Worm (Caenorhabditis elegans) whole organism, L2 larva: ENCODE results near the gene mrpl-44.
A peak's percentile ranks its signal among the peaks of the same experiment; 100 is the strongest.

ENCODE experiments used
- C34F6.9 ChIP-seq: fragments of 150-350 bp; optimal IDR thresholded peaks from 2 replicates; lab custom pipeline; 2014; ENCODE audit warnings: missing biosample characterization, missing genetic modification characterization
- F13H6.1 ChIP-seq: sonication (generic microtip); optimal IDR thresholded peaks from 2 replicates; lab custom pipeline; 2016; ENCODE audit warnings: missing genetic modification characterization, missing compliant biosample characterization
- R02D3.7 ChIP-seq: fragments of 150-350 bp; optimal IDR thresholded peaks from 2 replicates; lab custom pipeline; 2014; ENCODE audit warnings: missing biosample characterization, missing genetic modification characterization
- Y55F3AM.14 ChIP-seq: fragments of 200-800 bp; sonication (Bioruptor generic); optimal IDR thresholded peaks from 2 replicates; lab custom pipeline; 2018; ENCODE audit warnings: mild to moderate bottlenecking, missing genetic modification characterization, missing compliant biosample characterization
- ZK546.5 ChIP-seq: sonication (generic microtip); optimal IDR thresholded peaks from 2 replicates; lab custom pipeline; 2017; ENCODE audit warnings: missing biosample characterization, missing genetic modification characterization
- alr-1 ChIP-seq: fragments of 150-350 bp; optimal IDR thresholded peaks from 2 replicates; lab custom pipeline; 2014; ENCODE audit warnings: missing biosample characterization, missing genetic modification characterization
- aly-2 ChIP-seq: fragments of 150-350 bp; optimal IDR thresholded peaks from 2 replicates; lab custom pipeline; 2014; ENCODE audit warnings: missing biosample characterization, missing genetic modification characterization
- ama-1 ChIP-seq: fragments of 150-350 bp; optimal IDR thresholded peaks from 2 replicates; lab custom pipeline; 2018; ENCODE audit warnings: inconsistent platforms
- blmp-1 ChIP-seq: sonication (generic microtip); optimal IDR thresholded peaks from 2 replicates; lab custom pipeline; 2017; ENCODE audit warnings: missing genetic modification characterization, mild to moderate bottlenecking, missing compliant biosample characterization, antibody characterized with exemption, moderate library complexity; ENCODE audit not compliant: insufficient read depth
- ceh-16 ChIP-seq: fragments of 150-350 bp; optimal IDR thresholded peaks from 2 replicates; lab custom pipeline; 2014; ENCODE audit warnings: missing biosample characterization, missing genetic modification characterization
- ceh-82 ChIP-seq: fragments of 150-350 bp; optimal IDR thresholded peaks from 2 replicates; lab custom pipeline; 2014; ENCODE audit warnings: missing biosample characterization, missing genetic modification characterization
- crh-2 ChIP-seq: sonication (generic microtip); optimal IDR thresholded peaks from 2 replicates; lab custom pipeline; 2017; ENCODE audit warnings: missing biosample characterization, missing genetic modification characterization
- dmd-4 ChIP-seq: sonication (generic microtip); optimal IDR thresholded peaks from 2 replicates; lab custom pipeline; 2017; ENCODE audit warnings: missing biosample characterization, missing genetic modification characterization
- egl-27 ChIP-seq: sonication (generic microtip); optimal IDR thresholded peaks from 3 replicates; lab custom pipeline; 2017; ENCODE audit warnings: missing biosample characterization, missing genetic modification reagents, missing genetic modification characterization
- elt-1 ChIP-seq: fragments of 150-350 bp; optimal IDR thresholded peaks from 2 replicates; lab custom pipeline; 2014; ENCODE audit warnings: missing biosample characterization, missing genetic modification characterization
- elt-3 ChIP-seq: sonication (generic microtip); optimal IDR thresholded peaks from 2 replicates; lab custom pipeline; 2017; ENCODE audit warnings: missing biosample characterization, missing genetic modification characterization
- fos-1 ChIP-seq: fragments of 150-350 bp; optimal IDR thresholded peaks from 2 replicates; lab custom pipeline; 2014; ENCODE audit warnings: missing biosample characterization, missing genetic modification characterization
- gmeb-1 ChIP-seq: fragments of 150-350 bp; optimal IDR thresholded peaks from 2 replicates; lab custom pipeline; 2014; ENCODE audit warnings: missing biosample characterization, missing genetic modification characterization
- lin-11 ChIP-seq: fragments of 150-350 bp; sonication (generic microtip); optimal IDR thresholded peaks from 2 replicates; lab custom pipeline; 2014; ENCODE audit warnings: missing biosample characterization, missing genetic modification characterization, inconsistent platforms, mixed read lengths
- lin-13 ChIP-seq: fragments of 150-350 bp; optimal IDR thresholded peaks from 2 replicates; lab custom pipeline; 2014; ENCODE audit warnings: missing biosample characterization, missing genetic modification reagents, missing genetic modification characterization
- lin-39 ChIP-seq: fragments of 150-350 bp; optimal IDR thresholded peaks from 2 replicates; lab custom pipeline; 2014; ENCODE audit warnings: missing biosample characterization, missing genetic modification reagents, missing genetic modification characterization
- lsy-2 ChIP-seq, 2 experiments: fragments of 150-350 bp in 1 of 2; sonication (generic microtip) in 1 of 2; optimal IDR thresholded peaks; 2 replicates each; lab custom pipeline; 2014 to 2017; ENCODE audit warnings: missing biosample characterization in 2 of 2, missing genetic modification characterization in 2 of 2
- mab-5 ChIP-seq: fragments of 150-350 bp; optimal IDR thresholded peaks from 2 replicates; lab custom pipeline; 2014; ENCODE audit warnings: missing biosample characterization, missing genetic modification characterization
- mbf-1 ChIP-seq: sonication (generic microtip); optimal IDR thresholded peaks from 2 replicates; lab custom pipeline; 2017; ENCODE audit warnings: missing biosample characterization, missing genetic modification characterization
- mdl-1 ChIP-seq, 2 experiments: fragments of 150-350 bp in 1 of 2; sonication (generic microtip) in 1 of 2; optimal IDR thresholded peaks; 2 replicates each; lab custom pipeline; 2017; ENCODE audit warnings: missing biosample characterization in 2 of 2, missing genetic modification characterization in 2 of 2
- nhr-10 ChIP-seq: sonication (generic microtip); optimal IDR thresholded peaks from 2 replicates; lab custom pipeline; 2017; ENCODE audit warnings: missing biosample characterization, missing genetic modification characterization
- nhr-11 ChIP-seq: fragments of 150-350 bp; optimal IDR thresholded peaks from 2 replicates; lab custom pipeline; 2014; ENCODE audit warnings: missing biosample characterization, missing genetic modification characterization
- nhr-12 ChIP-seq: fragments of 150-350 bp; optimal IDR thresholded peaks from 2 replicates; lab custom pipeline; 2014; ENCODE audit warnings: missing biosample characterization, missing genetic modification characterization
- nhr-129 ChIP-seq: fragments of 150-350 bp; optimal IDR thresholded peaks from 2 replicates; lab custom pipeline; 2014; ENCODE audit warnings: missing biosample characterization, missing genetic modification characterization
- nhr-21 ChIP-seq: fragments of 150-350 bp; optimal IDR thresholded peaks from 2 replicates; lab custom pipeline; 2014; ENCODE audit warnings: missing biosample characterization, missing genetic modification characterization
- nhr-23 ChIP-seq: fragments of 150-350 bp; optimal IDR thresholded peaks from 2 replicates; lab custom pipeline; 2014; ENCODE audit warnings: missing biosample characterization, missing genetic modification reagents, missing genetic modification characterization
- nhr-237 ChIP-seq: fragments of 150-350 bp; optimal IDR thresholded peaks from 2 replicates; lab custom pipeline; 2014; ENCODE audit warnings: missing biosample characterization, missing genetic modification characterization
- nhr-25 ChIP-seq: fragments of 150-350 bp; sonication (generic microtip); optimal IDR thresholded peaks from 3 replicates; lab custom pipeline; 2014; ENCODE audit warnings: missing biosample characterization, missing genetic modification characterization
- nhr-6 ChIP-seq: fragments of 150-350 bp; optimal IDR thresholded peaks from 2 replicates; lab custom pipeline; 2014; ENCODE audit warnings: missing biosample characterization, missing genetic modification characterization
- nhr-77 ChIP-seq: fragments of 150-350 bp; optimal IDR thresholded peaks from 2 replicates; lab custom pipeline; 2014; ENCODE audit warnings: missing biosample characterization, missing genetic modification characterization
- peb-1 ChIP-seq: fragments of 150-350 bp; optimal IDR thresholded peaks from 2 replicates; lab custom pipeline; 2014; ENCODE audit warnings: missing biosample characterization, missing genetic modification characterization
- sem-4 ChIP-seq: fragments of 150-350 bp; optimal IDR thresholded peaks from 2 replicates; lab custom pipeline; 2014; ENCODE audit warnings: missing biosample characterization, missing genetic modification reagents, missing genetic modification characterization
- skn-1 ChIP-seq: sonication (generic microtip); optimal IDR thresholded peaks from 2 replicates; lab custom pipeline; 2017; ENCODE audit warnings: missing biosample characterization, missing genetic modification characterization
- sma-3 ChIP-seq: sonication (generic microtip); optimal IDR thresholded peaks from 2 replicates; lab custom pipeline; 2016; ENCODE audit warnings: missing genetic modification reagents, missing genetic modification characterization, missing compliant biosample characterization
- sma-9 ChIP-seq, 2 experiments: fragments of 150-350 bp in 1 of 2; sonication (generic microtip) in 1 of 2; optimal IDR thresholded peaks; 2 replicates each; lab custom pipeline; 2014 to 2016; ENCODE audit warnings: missing genetic modification characterization in 2 of 2, mild to moderate bottlenecking in 1 of 2, missing biosample characterization in 1 of 2, missing compliant biosample characterization in 1 of 2, missing genetic modification reagents in 1 of 2, moderate library complexity in 1 of 2
- snpc-4 ChIP-seq: fragments of 150-350 bp; optimal IDR thresholded peaks from 2 replicates; lab custom pipeline; 2014; ENCODE audit warnings: missing biosample characterization, missing genetic modification characterization
- unc-39 ChIP-seq: fragments of 150-350 bp; optimal IDR thresholded peaks from 2 replicates; lab custom pipeline; 2014; ENCODE audit warnings: missing biosample characterization, missing genetic modification characterization
- unc-55 ChIP-seq: fragments of 150-350 bp; sonication (generic microtip); optimal IDR thresholded peaks from 3 replicates; lab custom pipeline; 2014; ENCODE audit warnings: missing biosample characterization, missing genetic modification reagents, missing genetic modification characterization
- unc-62 ChIP-seq: fragments of 150-350 bp; optimal IDR thresholded peaks from 2 replicates; lab custom pipeline; 2014; ENCODE audit warnings: missing biosample characterization, missing genetic modification reagents, missing genetic modification characterization
- zag-1 ChIP-seq: fragments of 150-350 bp; optimal IDR thresholded peaks from 2 replicates; lab custom pipeline; 2014; ENCODE audit warnings: missing biosample characterization, missing genetic modification characterization
- ztf-1 ChIP-seq: fragments of 200-800 bp; sonication (Bioruptor generic); conservative IDR thresholded peaks from 2 replicates; pipeline ENCODE4 v1.3.6; 2022; ENCODE audit warnings: missing genetic modification characterization, missing compliant biosample characterization
- ztf-11 ChIP-seq: sonication (generic microtip); optimal IDR thresholded peaks from 2 replicates; lab custom pipeline; 2017; ENCODE audit warnings: missing biosample characterization, missing genetic modification characterization
- ztf-4 ChIP-seq: fragments of 150-350 bp; optimal IDR thresholded peaks from 2 replicates; lab custom pipeline; 2014; ENCODE audit warnings: missing biosample characterization, missing genetic modification characterization

Gene mrpl-44

DNA sequence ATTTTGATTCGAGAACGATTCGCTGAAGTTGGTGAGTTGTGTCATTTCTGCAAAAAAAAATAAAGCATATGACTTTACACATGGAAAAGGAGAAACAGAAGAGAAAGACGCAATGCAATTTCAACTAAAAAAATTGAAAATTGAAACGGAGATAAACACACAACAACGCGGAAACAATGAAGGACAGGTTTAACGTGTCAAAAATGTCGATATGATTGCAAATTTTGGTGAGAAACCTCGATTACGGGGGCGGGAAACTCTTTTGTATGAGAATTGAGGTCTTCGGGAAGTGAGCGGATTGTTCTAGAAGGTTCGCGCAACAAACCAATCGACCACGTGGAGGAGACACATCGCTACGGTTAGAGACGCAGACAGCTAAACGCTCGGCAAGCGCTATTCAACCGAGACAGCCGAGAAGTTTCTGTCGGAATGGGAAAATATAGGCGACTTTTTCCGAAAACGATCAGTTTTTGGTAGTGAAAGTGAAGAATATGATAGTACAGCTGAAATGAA, 35.4 kb downstream of the mrpl-44 start, which contains the start of gene R107.5:
Gene R107.5 (minus strand): TSS at position 51 of the 513 bp plus-strand sequence.
- no peak for TF ChIP-seq unc-39
- TF ChIP-seq fos-1 (tag; lab: Kevin White, UChicago) = peak; percentile 91
- peak; percentile 98 for TF ChIP-seq sma-3 (GFP tag; lab: Kevin White, UChicago)
- TF ChIP-seq aly-2 (tag; lab: Kevin White, UChicago) = no peak
- TF ChIP-seq dmd-4 = no peak
- TF ChIP-seq peb-1 (tag; lab: Kevin White, UChicago) = no peak
- TF ChIP-seq F13H6.1 (tag; lab: Kevin White, UChicago) = peak; percentile 95
- TF ChIP-seq C34F6.9 = peak; percentile 97
- peak; percentile 80 to 92 for TF ChIP-seq lsy-2 (tag; optimal IDR thresholded peaks at IDR 0.05; lab: Kevin White, UChicago)
- no peak for TF ChIP-seq R02D3.7 (tag; lab: Kevin White, UChicago)
- TF ChIP-seq ceh-82 (tag; lab: Kevin White, UChicago) = no peak
- no peak for TF ChIP-seq nhr-77 (tag; lab: Kevin White, UChicago)
- no peak for TF ChIP-seq mab-5 (tag; lab: Kevin White, UChicago)
- peak; percentile 98 for TF ChIP-seq ama-1 (lab: Kevin White, UChicago)
- TF ChIP-seq sma-9 (GFP tag; optimal IDR thresholded peaks at IDR 0.05; lab: Kevin White, UChicago) = peak; percentile 87
- no peak for TF ChIP-seq sma-9 (tag; optimal IDR thresholded peaks at IDR 0.05; lab: Kevin White, UChicago)
- peak; percentile 66 for TF ChIP-seq snpc-4 (tag; lab: Kevin White, UChicago)
- peak; percentile 1 for TF ChIP-seq nhr-12 (tag; lab: Kevin White, UChicago)
- TF ChIP-seq sem-4 (tag; lab: Kevin White, UChicago) = peak; percentile 92
- TF ChIP-seq nhr-10 (tag; lab: Kevin White, UChicago) = peak; percentile 80
- TF ChIP-seq nhr-129 = peak; percentile 95
- peak; percentile 82 for TF ChIP-seq egl-27 (tag; lab: Kevin White, UChicago)
- TF ChIP-seq lin-39 (tag; lab: Kevin White, UChicago) = no peak
- TF ChIP-seq zag-1 (tag; lab: Kevin White, UChicago) = peak; percentile 37
- peak; percentile 75 for TF ChIP-seq nhr-6
- no peak for TF ChIP-seq ztf-11 (tag; lab: Kevin White, UChicago)
- TF ChIP-seq mdl-1 (tag; optimal IDR thresholded peaks at IDR 0.05; lab: Kevin White, UChicago) = peak; percentile 88 to 96
- peak; percentile 95 for TF ChIP-seq Y55F3AM.14 (GFP tag; lab: Kevin White, UChicago)
- TF ChIP-seq unc-55 (GFP tag; lab: Kevin White, UChicago) = peak; percentile 80
- TF ChIP-seq nhr-11 = no peak
- TF ChIP-seq ztf-4 (tag; lab: Kevin White, UChicago) = peak; percentile 95
- TF ChIP-seq gmeb-1 (tag; lab: Kevin White, UChicago) = peak; percentile 82
- TF ChIP-seq nhr-21 (tag; lab: Kevin White, UChicago) = peak; percentile 96
- TF ChIP-seq ztf-1 (GFP tag; lab: Robert Waterston, UW) = peak; percentile 97
- TF ChIP-seq elt-3 (tag; lab: Kevin White, UChicago) = no peak
- peak; percentile 73 for TF ChIP-seq unc-62 (GFP tag; lab: Kevin White, UChicago)
- peak; percentile 36 for TF ChIP-seq skn-1 (tag; lab: Kevin White, UChicago)
- peak; percentile 87 for TF ChIP-seq lin-11 (tag; lab: Kevin White, UChicago)
- peak; percentile 90 for TF ChIP-seq blmp-1
- TF ChIP-seq nhr-25 (tag; lab: Kevin White, UChicago) = peak; percentile 96
- TF ChIP-seq ZK546.5 (tag; lab: Kevin White, UChicago) = no peak
- peak; percentile 98 for TF ChIP-seq crh-2 (tag; lab: Kevin White, UChicago)
- no peak for TF ChIP-seq alr-1 (tag; lab: Kevin White, UChicago)
- TF ChIP-seq nhr-23 (tag; lab: Kevin White, UChicago) = no peak
- TF ChIP-seq elt-1 (tag; lab: Kevin White, UChicago) = no peak
- no peak for TF ChIP-seq mbf-1
- TF ChIP-seq lin-13 = peak; percentile 84
- peak; percentile 13 for TF ChIP-seq ceh-16 (tag; lab: Kevin White, UChicago)
- no peak for TF ChIP-seq nhr-237 (tag; lab: Kevin White, UChicago)
